Fruit fly (Drosophila melanogaster) whole organism, larva: ENCODE results near the gene Mkk4.

Experiments
- noc ChIP-seq: fragments of 200-800 bp; sonication (Bioruptor generic); optimal IDR thresholded peaks from 3 replicates; lab custom pipeline; 2019; ENCODE audit warnings: missing biosample characterization, mild to moderate bottlenecking, missing genetic modification characterization, moderate library complexity

The Mkk4 gene

dm6 chr3R:8669029-8669707 lies 18.6 kb upstream of the Mkk4 start:
- TF ChIP-seq noc, result peak; percentile 98

- peak; percentile 15 for TF ChIP-seq noc
Observed at dm6 chr3R:8668024-8668856, 17.6 kb upstream of the Mkk4 start.

- TF ChIP-seq noc, result no peak
Observed at dm6 chr3R:8667568-8667967, 17.0 kb upstream of the Mkk4 start, which contains the start of gene CG8036. CG8036 (plus strand) TSS chr3R:8667868.

- TF ChIP-seq noc, result no peak
Observed at dm6 chr3R:8664699-8665340, 14.2 kb upstream of the Mkk4 start.

dm6 chr3R:8663668-8664283 lies 13.2 kb upstream of the Mkk4 start, which contains the start of gene CG8032:
CG8032 (plus strand) TSS chr3R:8664115.
- peak; percentile 52 for TF ChIP-seq noc

dm6 chr3R:8660661-8661060 lies 10.1 kb upstream of the Mkk4 start, which contains the start of gene bel:
bel (minus strand) TSS chr3R:8660761.
- TF ChIP-seq noc, result no peak

dm6 chr3R:8659907-8660660 lies 9.5 kb upstream of the Mkk4 start:
- peak; percentile 7 for TF ChIP-seq noc

- peak; percentile 62 for TF ChIP-seq noc
Observed at dm6 chr3R:8659200-8659897, 8.8 kb upstream of the Mkk4 start.

dm6 chr3R:8658688-8659087 lies 8.1 kb upstream of the Mkk4 start:
- no peak for TF ChIP-seq noc

- no peak for TF ChIP-seq noc
Observed at dm6 chr3R:8654666-8655065, 4.1 kb upstream of the Mkk4 start, which contains the start of gene CG42489. CG42489 (minus strand) TSS chr3R:8654766.

- no peak for TF ChIP-seq noc
Observed at dm6 chr3R:8654058-8654457, 3.5 kb upstream of the Mkk4 start.

dm6 chr3R:8652731-8653130 lies 2.1 kb upstream of the Mkk4 start, which contains the start of the genes Sys1 and Dhod:
Sys1 (plus strand) TSS chr3R:8652821.
Dhod (minus strand) TSS chr3R:8652916.
- peak; percentile 77 for TF ChIP-seq noc

dm6 chr3R:8645580-8646220 lies 4.9 kb downstream of the Mkk4 start, which contains the start of gene Cyp313b1:
Cyp313b1 (minus strand) TSS chr3R:8645650.
- no peak for TF ChIP-seq noc

- peak; percentile 29 for TF ChIP-seq noc
Observed at dm6 chr3R:8642376-8642966, 8.1 kb downstream of the Mkk4 start.
